Worm (Caenorhabditis elegans): ENCODE data around the gene srab-16.

srab-16 gene

ce11 chrV:762340-762739 lies 20.2 kb upstream of the srab-16 start, which contains the start of gene srp-2:
TSS of gene srp-2 (plus strand) at chrV:762640.
- no peak for TF ChIP-seq ceh-48 (tag; optimal IDR thresholded peaks at IDR 0.05)
- TF ChIP-seq hlh-8 (tag; optimal IDR thresholded peaks at IDR 0.05), result no peak
- TF ChIP-seq F13H6.1 (tag; optimal IDR thresholded peaks at IDR 0.05), result no peak
- no peak for TF ChIP-seq ceh-6 (GFP tag; optimal IDR thresholded peaks at IDR 0.05)
- TF ChIP-seq ceh-45 (GFP tag; IDR thresholded peaks at IDR 0.05), result no peak
- no peak for TF ChIP-seq lin-11 (tag; optimal IDR thresholded peaks at IDR 0.05)
- no peak for TF ChIP-seq hlh-30 (tag; optimal IDR thresholded peaks at IDR 0.05; ENCODE audit: insufficient read depth)

DNA sequence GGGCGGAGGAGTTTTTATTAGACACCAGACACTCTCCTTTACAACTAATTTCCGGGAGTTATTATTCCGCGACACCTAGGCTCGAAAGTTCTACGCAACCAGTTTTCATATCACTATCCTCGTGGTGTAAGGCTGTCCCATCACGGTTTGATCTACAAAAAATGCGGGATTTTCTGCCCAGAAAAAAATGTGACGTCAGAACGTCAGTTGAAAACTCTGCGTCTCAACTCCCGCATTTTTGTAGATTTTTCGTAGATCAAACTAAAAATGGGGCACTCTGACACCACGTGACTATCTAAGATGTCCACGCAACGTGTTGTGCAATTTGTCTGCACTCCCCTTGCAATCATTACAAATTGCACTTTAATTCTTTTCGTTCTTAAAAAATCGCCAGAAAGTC lies 17.8 kb upstream of the srab-16 start, which contains the start of gene str-238:
str-238 (plus strand) TSS at position 301 of the 400 bp plus-strand sequence.
- TF ChIP-seq ceh-24 (tag; optimal IDR thresholded peaks at IDR 0.05), result no peak
- TF ChIP-seq ceh-14 (tag; optimal IDR thresholded peaks at IDR 0.05), result no peak
- no peak for TF ChIP-seq nhr-11 (tag; optimal IDR thresholded peaks at IDR 0.05)
- no peak for TF ChIP-seq ama-1 (optimal IDR thresholded peaks at IDR 0.05)
- peak; percentile 22 for TF ChIP-seq hlh-30 (tag; optimal IDR thresholded peaks at IDR 0.05; ENCODE audit: insufficient read depth)

DNA sequence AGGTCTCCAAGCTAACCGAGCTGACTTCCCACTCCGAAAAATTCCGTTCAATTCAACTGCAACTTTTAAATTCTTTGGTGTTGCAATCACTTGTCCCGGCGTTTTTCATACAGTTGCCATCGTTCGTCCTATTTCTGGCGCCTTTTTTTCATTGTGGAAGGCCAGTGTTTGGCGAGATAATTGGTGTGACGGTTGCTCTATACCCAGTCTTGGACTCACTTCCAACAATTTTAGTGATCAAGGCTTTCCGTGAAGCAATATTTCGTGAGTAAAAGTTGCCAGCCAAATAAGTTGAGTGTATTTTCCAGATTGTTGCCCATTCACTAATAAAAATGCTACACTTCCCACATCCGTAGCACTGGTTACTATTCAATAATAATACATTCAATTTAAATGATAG lies 10.3 kb upstream of the srab-16 start:
- no peak for TF ChIP-seq nhr-11 (tag; optimal IDR thresholded peaks at IDR 0.05)
- no peak for TF ChIP-seq elt-4 (tag; optimal IDR thresholded peaks at IDR 0.05)
- no peak for TF ChIP-seq ceh-48 (tag; optimal IDR thresholded peaks at IDR 0.05)
- no peak for TF ChIP-seq hlh-30 (tag; optimal IDR thresholded peaks at IDR 0.05; ENCODE audit: insufficient read depth)

DNA sequence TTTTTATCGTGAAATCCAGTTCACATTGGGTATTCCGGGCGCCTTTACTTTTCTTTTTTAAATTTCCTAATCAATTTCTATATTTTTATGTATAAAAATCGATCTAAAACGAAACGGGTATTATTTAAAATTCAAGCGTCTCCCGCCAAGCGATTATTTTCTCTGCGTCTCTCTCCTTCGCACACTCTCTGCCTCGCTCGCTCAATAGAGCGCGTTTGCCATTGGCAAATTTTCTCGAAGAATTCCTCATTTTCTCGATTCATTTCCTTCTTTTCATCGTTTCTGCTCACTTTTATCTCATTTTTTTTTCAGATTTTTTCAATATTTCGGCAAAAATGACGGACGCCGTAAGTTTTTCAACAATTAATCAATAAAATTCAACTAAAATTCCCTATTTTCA lies 9.3 kb upstream of the srab-16 start, which contains the start of gene sti-1:
sti-1 (plus strand) TSS at position 263 of the 400 bp plus-strand sequence.
- TF ChIP-seq unc-55 (GFP tag; optimal IDR thresholded peaks at IDR 0.05), result peak; percentile 77
- no peak for TF ChIP-seq ceh-34 (tag; optimal IDR thresholded peaks at IDR 0.05)
- TF ChIP-seq ceh-31 (tag; optimal IDR thresholded peaks at IDR 0.05), result peak; percentile 61
- no peak for TF ChIP-seq fkh-6 (tag; optimal IDR thresholded peaks at IDR 0.05)
- peak; percentile 44 for TF ChIP-seq elt-2 (tag; optimal IDR thresholded peaks at IDR 0.05)
- TF ChIP-seq pros-1 (tag; optimal IDR thresholded peaks at IDR 0.05), result no peak
- no peak for TF ChIP-seq hlh-15 (tag; optimal IDR thresholded peaks at IDR 0.05)
- TF ChIP-seq ets-4 (tag; optimal IDR thresholded peaks at IDR 0.05), result no peak
- no peak for TF ChIP-seq C08G9.2 (tag; optimal IDR thresholded peaks at IDR 0.05)
- TF ChIP-seq syd-9 (tag; optimal IDR thresholded peaks at IDR 0.05), result no peak
- peak; percentile 36 for TF ChIP-seq dve-1 (tag; optimal IDR thresholded peaks at IDR 0.05)
- peak; percentile 83 for TF ChIP-seq nfya-1 (tag; optimal IDR thresholded peaks at IDR 0.05)
- TF ChIP-seq K09A11.1 (tag; optimal IDR thresholded peaks at IDR 0.05; ENCODE audit: insufficient read depth), result no peak
- no peak for TF ChIP-seq sox-2 (GFP tag; IDR thresholded peaks at IDR 0.05)
- no peak for TF ChIP-seq K02D7.2 (tag; optimal IDR thresholded peaks at IDR 0.05)
- no peak for TF ChIP-seq ahr-1 (tag; optimal IDR thresholded peaks at IDR 0.05)
- no peak for TF ChIP-seq tbx-7 (tag; optimal IDR thresholded peaks at IDR 0.05)
- peak; percentile 64 for TF ChIP-seq unc-42 (tag; optimal IDR thresholded peaks at IDR 0.05)
- peak; percentile 10 for TF ChIP-seq ceh-48 (tag; optimal IDR thresholded peaks at IDR 0.05)
- TF ChIP-seq hlh-30 (tag; optimal IDR thresholded peaks at IDR 0.05; ENCODE audit: insufficient read depth), result no peak
- TF ChIP-seq pax-1 (tag; optimal IDR thresholded peaks at IDR 0.05), result peak; percentile 24
- TF ChIP-seq ceh-18 (tag; optimal IDR thresholded peaks at IDR 0.05), result peak; percentile 32
- TF ChIP-seq npax-4 (tag; optimal IDR thresholded peaks at IDR 0.05), result no peak
- no peak for TF ChIP-seq ztf-16 (tag; optimal IDR thresholded peaks at IDR 0.05)

DNA sequence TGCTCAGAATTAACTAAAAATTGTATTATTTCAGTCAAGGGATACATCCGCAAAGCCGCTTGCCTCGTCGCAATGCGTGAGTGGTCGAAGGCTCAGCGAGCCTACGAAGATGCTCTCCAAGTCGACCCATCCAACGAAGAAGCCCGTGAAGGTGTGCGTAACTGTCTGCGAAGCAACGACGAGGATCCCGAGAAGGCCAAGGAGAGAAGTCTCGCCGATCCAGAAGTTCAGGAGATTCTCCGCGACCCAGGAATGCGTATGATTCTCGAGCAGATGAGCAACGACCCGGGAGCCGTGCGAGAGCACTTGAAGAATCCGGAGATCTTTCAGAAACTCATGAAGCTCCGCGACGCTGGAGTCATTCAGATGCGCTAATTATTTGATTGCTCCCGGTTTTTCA lies 8.2 kb upstream of the srab-16 start:
- TF ChIP-seq hlh-30 (tag; optimal IDR thresholded peaks at IDR 0.05; ENCODE audit: insufficient read depth), result no peak
- no peak for TF ChIP-seq ceh-19 (GFP tag; optimal IDR thresholded peaks at IDR 0.05)
- no peak for TF ChIP-seq ceh-24 (tag; optimal IDR thresholded peaks at IDR 0.05)
- TF ChIP-seq K09A11.1 (tag; optimal IDR thresholded peaks at IDR 0.05; ENCODE audit: insufficient read depth), result no peak
- no peak for TF ChIP-seq unc-86 (tag; optimal IDR thresholded peaks at IDR 0.05)
- TF ChIP-seq ceh-30 (tag; optimal IDR thresholded peaks at IDR 0.05), result no peak

All from whole organism, late embryonic.